Worm (Caenorhabditis elegans): ENCODE measurements around the gene srh-174.

ce11 chrV:17225389-17225788 is 46.8 kb downstream of the srh-174 start, which contains the start of gene scl-25:
- TF ChIP-seq nhr-12 (tag; optimal IDR thresholded peaks at IDR 0.05) (no peak), lin-13 (GFP tag; optimal IDR thresholded peaks at IDR 0.05) (no peak), R02D3.7 (tag; optimal IDR thresholded peaks at IDR 0.05) (no peak), F13H6.1 (tag; optimal IDR thresholded peaks at IDR 0.05) (no peak), ZK546.5 (tag; optimal IDR thresholded peaks at IDR 0.05) (no peak), lin-39 (tag; optimal IDR thresholded peaks at IDR 0.05) (no peak), nhr-77 (tag; optimal IDR thresholded peaks at IDR 0.05) (no peak), unc-55 (GFP tag; optimal IDR thresholded peaks at IDR 0.05) (no peak), fos-1 (tag; optimal IDR thresholded peaks at IDR 0.05) (no peak), egl-27 (tag; optimal IDR thresholded peaks at IDR 0.05) (no peak), nhr-11 (tag; optimal IDR thresholded peaks at IDR 0.05) (no peak), elt-3 (tag; optimal IDR thresholded peaks at IDR 0.05) (no peak), ztf-11 (tag; optimal IDR thresholded peaks at IDR 0.05) (no peak), unc-62 (GFP tag; optimal IDR thresholded peaks at IDR 0.05) (no peak)
